Fruit fly (Drosophila melanogaster): Measurements from ENCODE around the gene CG2926.

The CG2926 gene

DNA sequence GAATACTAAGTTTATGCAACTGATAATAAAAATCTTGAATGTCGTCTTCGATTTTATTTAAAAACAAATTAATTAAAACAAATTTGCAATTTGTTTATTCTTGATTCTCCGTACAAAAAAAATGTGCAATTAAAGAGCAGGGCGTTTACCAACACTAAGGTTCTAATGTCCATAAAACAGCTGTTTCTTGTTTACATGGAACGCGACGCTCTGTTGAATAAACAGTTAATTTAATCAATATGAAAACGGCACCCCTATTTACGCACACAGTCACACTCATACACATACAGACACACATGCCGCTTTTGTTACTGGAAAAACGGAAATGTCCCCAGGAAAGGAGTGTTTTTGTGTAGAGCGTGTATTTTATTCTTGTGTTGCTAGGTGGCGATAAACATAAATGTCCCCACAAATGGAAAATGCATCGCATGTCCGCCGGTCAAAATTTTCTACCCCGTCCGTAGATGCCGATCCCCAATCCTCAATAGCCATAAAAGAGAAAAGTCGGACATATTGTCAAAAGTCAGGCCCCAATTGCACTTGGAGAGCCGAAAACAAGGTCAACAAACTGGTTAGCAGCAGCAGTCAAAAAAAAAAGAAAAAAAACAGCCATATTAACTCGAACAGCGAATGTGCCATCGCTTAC lies 34.9 kb upstream of the CG2926 start (continued):
- peak; percentile 73 for TF ChIP-seq Hsf (GFP tag; optimal IDR thresholded peaks at IDR 0.05)
- TF ChIP-seq CG17186 (GFP tag; optimal IDR thresholded peaks at IDR 0.05): peak; percentile 56
- peak; percentile 91 for TF ChIP-seq CG17568 (GFP tag; optimal IDR thresholded peaks at IDR 0.05)
- TF ChIP-seq CG13287 (GFP tag; IDR thresholded peaks at IDR 0.05; ENCODE audit: partially characterized antibody): no peak
- no peak for TF ChIP-seq Ssrp (tag; optimal IDR thresholded peaks at IDR 0.05)
- TF ChIP-seq CG17912 (GFP tag; optimal IDR thresholded peaks at IDR 0.05): peak; percentile 83
- TF ChIP-seq btn (GFP tag; optimal IDR thresholded peaks at IDR 0.05): peak; percentile 62
- peak; percentile 50 for TF ChIP-seq crc (GFP tag; optimal IDR thresholded peaks at IDR 0.05)
- peak; percentile 89 for TF ChIP-seq HmgZ (tag; optimal IDR thresholded peaks at IDR 0.05)
- peak; percentile 55 for TF ChIP-seq fd96Cb (tag; optimal IDR thresholded peaks at IDR 0.05)
- TF ChIP-seq toy (GFP tag; IDR thresholded peaks at IDR 0.05): no peak
- TF ChIP-seq YL-1 (GFP tag; optimal IDR thresholded peaks at IDR 0.05): peak; percentile 77
- TF ChIP-seq lov (optimal IDR thresholded peaks at IDR 0.05): no peak
- no peak for TF ChIP-seq lov (GFP tag; IDR thresholded peaks at IDR 0.05)
- TF ChIP-seq CG15514 (GFP tag; optimal IDR thresholded peaks at IDR 0.05): peak; percentile 77
- TF ChIP-seq lmd (GFP tag; IDR thresholded peaks at IDR 0.05): no peak
- TF ChIP-seq jumu (GFP tag; optimal IDR thresholded peaks at IDR 0.05): peak; percentile 41
- peak; percentile 78 for TF ChIP-seq CG7271 (tag; optimal IDR thresholded peaks at IDR 0.05)
- TF ChIP-seq gce (GFP tag; IDR thresholded peaks at IDR 0.05): no peak
- peak; percentile 72 for TF ChIP-seq twi (tag; optimal IDR thresholded peaks at IDR 0.05)
- peak; percentile 77 for TF ChIP-seq CG4854 (GFP tag; optimal IDR thresholded peaks at IDR 0.05)
- TF ChIP-seq CG31388 (GFP tag; optimal IDR thresholded peaks at IDR 0.05): peak; percentile 40
- TF ChIP-seq Hand (GFP tag; optimal IDR thresholded peaks at IDR 0.05): peak; percentile 51
- no peak for TF ChIP-seq tx (GFP tag; optimal IDR thresholded peaks at IDR 0.05)
- TF ChIP-seq Sry-δ (GFP tag; optimal IDR thresholded peaks at IDR 0.05): peak; percentile 21
- peak; percentile 30 for TF ChIP-seq pzg (GFP tag; optimal IDR thresholded peaks at IDR 0.05)
- TF ChIP-seq CG17829 (tag; optimal IDR thresholded peaks at IDR 0.05): peak; percentile 64
- peak; percentile 79 for TF ChIP-seq gcm (GFP tag; optimal IDR thresholded peaks at IDR 0.05)
- TF ChIP-seq Camta (GFP tag; optimal IDR thresholded peaks at IDR 0.05): peak; percentile 79
- no peak for TF ChIP-seq bowl (GFP tag; IDR thresholded peaks at IDR 0.05)
- no peak for TF ChIP-seq Ada2b (GFP tag; IDR thresholded peaks at IDR 0.05)
- no peak for TF ChIP-seq knrl (GFP tag; IDR thresholded peaks at IDR 0.05; ENCODE audit: partially characterized antibody)
- peak; percentile 37 for TF ChIP-seq Deaf1 (tag; optimal IDR thresholded peaks at IDR 0.05)
- no peak for TF ChIP-seq chinmo (GFP tag; IDR thresholded peaks at IDR 0.05; ENCODE audit: partially characterized antibody)
- no peak for TF ChIP-seq CG31441 (GFP tag; IDR thresholded peaks at IDR 0.05)
- TF ChIP-seq CG17328 (GFP tag; IDR thresholded peaks at IDR 0.05): no peak
- TF ChIP-seq so (GFP tag; IDR thresholded peaks at IDR 0.05): no peak
- no peak for TF ChIP-seq hkb (optimal IDR thresholded peaks at IDR 0.05)
- TF ChIP-seq hkb (GFP tag; IDR thresholded peaks at IDR 0.05): no peak
- TF ChIP-seq dysf (GFP tag; IDR thresholded peaks at IDR 0.05): no peak
- peak; percentile 95 for TF ChIP-seq abd-A (tag; optimal IDR thresholded peaks at IDR 0.05)
- peak; percentile 50 for TF ChIP-seq CG7786 (GFP tag; optimal IDR thresholded peaks at IDR 0.05)
- TF ChIP-seq CG8089 (GFP tag; optimal IDR thresholded peaks at IDR 0.05): peak; percentile 79
- peak; percentile 73 for TF ChIP-seq dmrt99B (tag; optimal IDR thresholded peaks at IDR 0.05)
- peak; percentile 64 for TF ChIP-seq CG12391 (tag; optimal IDR thresholded peaks at IDR 0.05)
- peak; percentile 48 for TF ChIP-seq pnt (GFP tag; optimal IDR thresholded peaks at IDR 0.05)
- no peak for TF ChIP-seq vvl (GFP tag; IDR thresholded peaks at IDR 0.05)
- no peak for TF ChIP-seq otp (GFP tag; IDR thresholded peaks at IDR 0.05)
- peak; percentile 38 for TF ChIP-seq Chrac-16 (GFP tag; optimal IDR thresholded peaks at IDR 0.05)
- peak; percentile 81 for TF ChIP-seq CG12942 (GFP tag; optimal IDR thresholded peaks at IDR 0.05)
- TF ChIP-seq Med (GFP tag): peak; percentile 96
